Worm (Caenorhabditis elegans) whole organism, early embryonic: ENCODE data around the gene M02F4.2.

Experiments
- B0310.2 ChIP-seq: sonication (generic microtip); optimal IDR thresholded peaks from 2 replicates; lab custom pipeline; 2016; ENCODE audit warnings: mild to moderate bottlenecking, missing genetic modification characterization, missing compliant biosample characterization
- F13C5.2 ChIP-seq: sonication (generic microtip); optimal IDR thresholded peaks from 2 replicates; lab custom pipeline; 2017; ENCODE audit warnings: mild to moderate bottlenecking, missing genetic modification characterization, inconsistent platforms, missing compliant biosample characterization
- aly-1 ChIP-seq: sonication (generic microtip); optimal IDR thresholded peaks from 2 replicates; lab custom pipeline; 2016; ENCODE audit warnings: missing genetic modification characterization, missing compliant biosample characterization
- ama-1 ChIP-seq: fragments of 150-350 bp; optimal IDR thresholded peaks from 2 replicates; lab custom pipeline; 2014
- ceh-13 ChIP-seq: fragments of 200-800 bp; sonication (Bioruptor generic); optimal IDR thresholded peaks from 2 replicates; lab custom pipeline; 2018; ENCODE audit warnings: mild to moderate bottlenecking, missing genetic modification characterization, missing compliant biosample characterization
- ceh-36 ChIP-seq: sonication (generic microtip); optimal IDR thresholded peaks from 2 replicates; lab custom pipeline; 2016; ENCODE audit warnings: missing genetic modification characterization, inconsistent platforms, missing compliant biosample characterization
- ets-7 ChIP-seq: sonication (generic microtip); optimal IDR thresholded peaks from 2 replicates; lab custom pipeline; 2016; ENCODE audit warnings: missing genotype, missing genetic modification characterization, missing compliant biosample characterization
- flt-1 ChIP-seq: fragments of 200-800 bp; sonication (Bioruptor generic); IDR thresholded peaks from 2 replicates; pipeline ENCODE4 v1.3.6; 2022; ENCODE audit warnings: missing genetic modification characterization, missing compliant biosample characterization
- hmbx-1 ChIP-seq: sonication (generic microtip); optimal IDR thresholded peaks from 2 replicates; lab custom pipeline; 2016; ENCODE audit warnings: mild to moderate bottlenecking, missing genetic modification characterization, missing compliant biosample characterization
- hmg-4 ChIP-seq: fragments of 200-800 bp; sonication (Bioruptor generic); optimal IDR thresholded peaks from 2 replicates; lab custom pipeline; 2018; ENCODE audit warnings: mild to moderate bottlenecking, missing genetic modification characterization, missing compliant biosample characterization
- hnd-1 ChIP-seq: sonication (generic microtip); optimal IDR thresholded peaks from 2 replicates; lab custom pipeline; 2016; ENCODE audit warnings: missing genetic modification characterization, missing compliant biosample characterization
- pes-1 ChIP-seq: fragments of 200-800 bp; sonication (Bioruptor generic); IDR thresholded peaks from 2 replicates; pipeline ENCODE4 v1.3.6; 2022; ENCODE audit warnings: missing genetic modification reagents, missing genetic modification characterization, missing compliant biosample characterization
- scrt-1 ChIP-seq: fragments of 200-800 bp; sonication (Bioruptor generic); IDR thresholded peaks from 2 replicates; pipeline ENCODE4 v1.3.6; 2022; ENCODE audit warnings: missing genetic modification characterization, missing compliant biosample characterization
- sea-1 ChIP-seq: fragments of 200-800 bp; sonication (Bioruptor generic); conservative IDR thresholded peaks from 2 replicates; pipeline ENCODE4 v1.3.6; 2022; ENCODE audit warnings: missing genetic modification characterization, missing compliant biosample characterization
- tbx-11 ChIP-seq: fragments of 200-800 bp; sonication (Bioruptor generic); IDR thresholded peaks from 2 replicates; pipeline ENCODE4 v1.3.6; 2022; ENCODE audit warnings: missing genetic modification characterization, missing compliant biosample characterization
- tbx-37 ChIP-seq: fragments of 200-800 bp; sonication (Bioruptor generic); conservative IDR thresholded peaks from 2 replicates; pipeline ENCODE4 v1.3.6; 2022; ENCODE audit warnings: missing genetic modification reagents, missing genetic modification characterization, missing compliant biosample characterization
- tra-4 ChIP-seq: sonication (generic microtip); optimal IDR thresholded peaks from 2 replicates; lab custom pipeline; 2017; ENCODE audit warnings: missing genetic modification characterization, missing compliant biosample characterization

M02F4.2 gene

ce11 chrX:2999652-3000051 is 34.5 kb downstream of the M02F4.2 start, which contains the start of gene Y41G9A.17:
Gene Y41G9A.17, minus strand, starts transcription at chrX:2999752.
- TF ChIP-seq F13C5.2 (tag; lab: Kevin White, UChicago), result no peak
- TF ChIP-seq B0310.2 (tag; lab: Kevin White, UChicago), result no peak
- no peak for TF ChIP-seq scrt-1 (GFP tag; lab: Robert Waterston, UW)
- TF ChIP-seq ceh-13 (GFP tag; lab: Kevin White, UChicago), result no peak
- no peak for TF ChIP-seq tbx-11 (GFP tag; lab: Robert Waterston, UW)
- TF ChIP-seq ceh-36 (tag; lab: Kevin White, UChicago), result no peak
- no peak for TF ChIP-seq hmbx-1
- TF ChIP-seq hnd-1 (tag; lab: Kevin White, UChicago), result no peak
- TF ChIP-seq hmg-4 (GFP tag; lab: Kevin White, UChicago), result no peak
- TF ChIP-seq pes-1 (GFP tag; lab: Robert Waterston, UW), result no peak
- TF ChIP-seq ama-1 (lab: Kevin White, UChicago), result no peak
- no peak for TF ChIP-seq tbx-37 (GFP tag; lab: Robert Waterston, UW)
- no peak for TF ChIP-seq tra-4 (tag; lab: Kevin White, UChicago)
- no peak for TF ChIP-seq flt-1 (GFP tag; lab: Robert Waterston, UW)
- no peak for TF ChIP-seq aly-1 (tag; lab: Kevin White, UChicago)
- no peak for TF ChIP-seq sea-1 (GFP tag; lab: Robert Waterston, UW)
- TF ChIP-seq ets-7, result no peak

ce11 chrX:2996976-2997399 is 37.1 kb downstream of the M02F4.2 start:
- TF ChIP-seq tbx-11 (GFP tag; lab: Robert Waterston, UW) (no peak), tbx-37 (GFP tag; lab: Robert Waterston, UW) (peak; percentile 58; the same call in 1 of the 2 replicates), scrt-1 (GFP tag; lab: Robert Waterston, UW) (peak; percentile 67; the same call in 1 of the 2 replicates), ets-7 (peak; percentile 55), tra-4 (tag; lab: Kevin White, UChicago) (no peak), ceh-36 (tag; lab: Kevin White, UChicago) (no peak), hmg-4 (GFP tag; lab: Kevin White, UChicago) (peak; percentile 80), B0310.2 (tag; lab: Kevin White, UChicago) (peak; percentile 5), aly-1 (tag; lab: Kevin White, UChicago) (no peak), pes-1 (GFP tag; lab: Robert Waterston, UW) (peak; percentile 76), ama-1 (lab: Kevin White, UChicago) (no peak), hmbx-1 (no peak), hnd-1 (tag; lab: Kevin White, UChicago) (peak; percentile 37), sea-1 (GFP tag; lab: Robert Waterston, UW) (no peak), flt-1 (GFP tag; lab: Robert Waterston, UW) (peak; percentile 73), F13C5.2 (tag; lab: Kevin White, UChicago) (peak; percentile 94), ceh-13 (GFP tag; lab: Kevin White, UChicago) (no peak)

DNA sequence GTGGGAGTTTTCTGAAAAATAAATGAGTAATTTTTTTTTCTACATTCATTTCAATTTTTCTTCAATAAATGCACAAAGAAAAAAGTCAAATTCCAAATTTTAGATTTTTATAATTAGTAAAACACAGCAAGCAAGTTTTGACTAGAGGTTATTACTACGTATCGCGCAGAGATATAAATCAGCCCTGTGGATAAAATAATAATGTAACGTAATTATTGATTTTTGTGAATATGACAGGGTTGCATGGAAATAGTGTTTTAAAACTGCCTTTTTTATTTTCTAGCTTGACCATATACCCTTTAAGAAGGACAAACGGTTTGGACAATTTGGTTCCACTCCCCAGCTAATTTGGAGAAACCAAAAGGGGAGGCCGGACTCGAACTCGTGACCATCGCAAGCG is 37.8 kb downstream of the M02F4.2 start:
- TF ChIP-seq F13C5.2 (tag; lab: Kevin White, UChicago), result no peak

DNA sequence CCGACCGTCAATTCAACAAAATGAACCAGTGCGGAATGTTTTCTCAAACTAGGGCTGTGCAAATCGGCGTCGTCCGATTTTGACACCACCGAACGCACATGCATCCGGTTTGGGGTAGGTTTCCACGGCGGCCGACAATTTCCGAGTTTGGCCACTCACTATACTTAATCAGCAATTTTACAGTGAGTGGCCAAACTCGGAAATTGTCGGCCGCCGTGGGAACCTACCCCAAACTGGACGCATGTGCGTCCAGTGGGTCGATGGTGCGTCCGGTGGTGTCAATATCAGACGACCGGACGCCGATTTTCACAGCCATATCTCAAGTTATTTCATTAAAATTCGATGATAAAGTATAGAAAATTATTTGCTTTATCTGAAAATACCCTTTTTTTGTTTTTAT is 44.0 kb downstream of the M02F4.2 start:
- TF ChIP-seq ceh-36 (tag; lab: Kevin White, UChicago), result no peak
- TF ChIP-seq pes-1 (GFP tag; lab: Robert Waterston, UW), result 0 out of 2 replicates have a peak, but pooled peaks have one; percentile 8

ce11 chrX:2983996-2984395 is 50.1 kb downstream of the M02F4.2 start, which contains the start of gene osm-5:
Gene osm-5, plus strand, starts transcription at chrX:2984263.
- no peak for TF ChIP-seq hnd-1 (tag; lab: Kevin White, UChicago)
- no peak for TF ChIP-seq ama-1 (lab: Kevin White, UChicago)
- no peak for TF ChIP-seq F13C5.2 (tag; lab: Kevin White, UChicago)
- TF ChIP-seq pes-1 (GFP tag; lab: Robert Waterston, UW), result no peak
- TF ChIP-seq tbx-11 (GFP tag; lab: Robert Waterston, UW), result no peak
- no peak for TF ChIP-seq ceh-36 (tag; lab: Kevin White, UChicago)
- TF ChIP-seq flt-1 (GFP tag; lab: Robert Waterston, UW), result no peak
- no peak for TF ChIP-seq ceh-13 (GFP tag; lab: Kevin White, UChicago)
- TF ChIP-seq tra-4 (tag; lab: Kevin White, UChicago), result no peak
- no peak for TF ChIP-seq aly-1 (tag; lab: Kevin White, UChicago)
- TF ChIP-seq tbx-37 (GFP tag; lab: Robert Waterston, UW), result no peak
- TF ChIP-seq ets-7, result no peak
